Worm (Caenorhabditis elegans) whole organism, L4 larva: ENCODE data around the gene daf-42.
A peak's percentile ranks its signal among the peaks of the same experiment; 100 is the strongest.

Source experiments
- F10B5.3 ChIP-seq: sonication (generic microtip); optimal IDR thresholded peaks from 2 replicates; lab custom pipeline; 2016; ENCODE audit warnings: mild to moderate bottlenecking, missing genetic modification characterization, missing compliant biosample characterization
- F49E8.2 ChIP-seq: sonication (generic microtip); optimal IDR thresholded peaks from 2 replicates; lab custom pipeline; 2016; ENCODE audit warnings: missing compliant biosample characterization, mild to moderate bottlenecking, missing genetic modification characterization, borderline replicate concordance
- R02D3.7 ChIP-seq: fragments of 150-350 bp; sonication (generic microtip); optimal IDR thresholded peaks from 3 replicates; lab custom pipeline; 2014; ENCODE audit warnings: missing biosample characterization, missing genetic modification characterization
- Y105C5A.15 ChIP-seq: fragments of 200-800 bp; sonication (Bioruptor generic); IDR thresholded peaks from 2 replicates; pipeline ENCODE4 v1.3.6; 2022; ENCODE audit warnings: missing genetic modification characterization, missing compliant biosample characterization
- Y75B8A.6 ChIP-seq: fragments of 200-800 bp; sonication (Bioruptor generic); IDR thresholded peaks from 2 replicates; pipeline ENCODE4 v1.3.6; 2022; ENCODE audit warnings: missing genetic modification reagents, missing genetic modification characterization, missing compliant biosample characterization
- arid-1 ChIP-seq: fragments of 200-800 bp; sonication (Bioruptor generic); conservative IDR thresholded peaks from 2 replicates; pipeline ENCODE4 v1.3.6; 2022; ENCODE audit warnings: missing genetic modification reagents, missing genetic modification characterization, missing compliant biosample characterization
- attf-4 ChIP-seq: sonication (generic microtip); optimal IDR thresholded peaks from 3 replicates; lab custom pipeline; 2017; ENCODE audit warnings: missing biosample characterization, missing genetic modification characterization
- ceh-20 ChIP-seq: fragments of 200-800 bp; sonication (Bioruptor generic); IDR thresholded peaks from 2 replicates; pipeline ENCODE4 v1.3.6; 2022; ENCODE audit warnings: missing genetic modification reagents, missing genetic modification characterization, missing compliant biosample characterization
- ceh-82 ChIP-seq: sonication (generic microtip); optimal IDR thresholded peaks from 2 replicates; lab custom pipeline; 2017; ENCODE audit warnings: missing biosample characterization, missing genetic modification characterization
- ctbp-1 ChIP-seq: fragments of 200-800 bp; sonication (Bioruptor generic); IDR thresholded peaks from 2 replicates; pipeline ENCODE4 v1.3.6; 2022; ENCODE audit warnings: missing genetic modification reagents, missing genetic modification characterization, missing compliant biosample characterization
- daf-16 ChIP-seq, 3 experiments: sonication (generic microtip); optimal IDR thresholded peaks; 2 replicates each; lab custom pipeline; 2016 to 2017; ENCODE audit warnings: missing genetic modification characterization in 3 of 3, missing genetic modification reagents in 3 of 3, mild to moderate bottlenecking in 2 of 3, missing compliant biosample characterization in 2 of 3, missing biosample characterization in 1 of 3, moderate library complexity in 1 of 3
- daf-19 ChIP-seq: fragments of 200-800 bp; sonication (Bioruptor generic); conservative IDR thresholded peaks from 2 replicates; pipeline ENCODE4 v1.3.6; 2022; ENCODE audit warnings: missing genetic modification characterization, missing compliant biosample characterization
- dmd-6 ChIP-seq: fragments of 200-800 bp; sonication (Bioruptor generic); IDR thresholded peaks from 2 replicates; pipeline ENCODE4 v1.3.6; 2022; ENCODE audit warnings: missing genetic modification reagents, missing genetic modification characterization, missing compliant biosample characterization
- dmd-8 ChIP-seq: fragments of 200-800 bp; sonication (Bioruptor generic); IDR thresholded peaks from 2 replicates; pipeline ENCODE4 v1.3.6; 2022; ENCODE audit warnings: missing genetic modification characterization, missing compliant biosample characterization
- dmd-9 ChIP-seq: fragments of 200-800 bp; sonication (Bioruptor generic); IDR thresholded peaks from 2 replicates; pipeline ENCODE4 v1.3.6; 2022; ENCODE audit warnings: missing genetic modification reagents, missing genetic modification characterization, missing compliant biosample characterization
- dpl-1 ChIP-seq: fragments of 150-350 bp; optimal IDR thresholded peaks from 2 replicates; lab custom pipeline; 2014; ENCODE audit warnings: missing biosample characterization, missing genetic modification reagents, missing genetic modification characterization
- dve-1 ChIP-seq: sonication (generic microtip); optimal IDR thresholded peaks from 2 replicates; lab custom pipeline; 2017; ENCODE audit warnings: antibody characterized with exemption, mild to moderate bottlenecking, missing genetic modification characterization, missing compliant biosample characterization; ENCODE audit not compliant: insufficient read depth
- egl-43 ChIP-seq: fragments of 200-800 bp; sonication (Bioruptor generic); IDR thresholded peaks from 2 replicates; pipeline ENCODE4 v1.3.6; 2022; ENCODE audit warnings: missing genetic modification reagents, missing genetic modification characterization, missing compliant biosample characterization
- fos-1 ChIP-seq: fragments of 150-350 bp; optimal IDR thresholded peaks from 2 replicates; lab custom pipeline; 2014; ENCODE audit warnings: missing biosample characterization, missing genetic modification characterization
- hif-1 ChIP-seq, 2 experiments: sonication (generic microtip); optimal IDR thresholded peaks; 2 replicates each; lab custom pipeline; 2016 to 2017; ENCODE audit warnings: missing compliant biosample characterization in 2 of 2, missing genetic modification characterization in 2 of 2, missing genetic modification reagents in 2 of 2, missing genotype in 2 of 2, mild to moderate bottlenecking in 1 of 2
- hlh-11 ChIP-seq: fragments of 200-800 bp; sonication (Bioruptor generic); optimal IDR thresholded peaks from 2 replicates; lab custom pipeline; 2018; ENCODE audit warnings: mild to moderate bottlenecking, missing genetic modification characterization, missing compliant biosample characterization
- hlh-30 ChIP-seq: sonication (generic microtip); optimal IDR thresholded peaks from 2 replicates; lab custom pipeline; 2017; ENCODE audit warnings: antibody characterized with exemption, mild to moderate bottlenecking, missing genetic modification characterization, missing compliant biosample characterization; ENCODE audit not compliant: insufficient read depth
- lin-13 ChIP-seq: fragments of 150-350 bp; optimal IDR thresholded peaks from 2 replicates; lab custom pipeline; 2014; ENCODE audit warnings: missing biosample characterization, missing genetic modification reagents, missing genetic modification characterization
- lin-38 ChIP-seq: fragments of 200-800 bp; sonication (Bioruptor generic); IDR thresholded peaks from 2 replicates; pipeline ENCODE4 v1.3.6; 2022; ENCODE audit warnings: missing genetic modification reagents, missing genetic modification characterization, missing compliant biosample characterization
- lsy-2 ChIP-seq, 2 experiments: fragments of 150-350 bp in 1 of 2; sonication (generic microtip) in 1 of 2; optimal IDR thresholded peaks; 2 replicates each; lab custom pipeline; 2014 to 2017; ENCODE audit warnings: missing biosample characterization in 2 of 2, missing genetic modification characterization in 2 of 2
- madf-5 ChIP-seq, 2 experiments: fragments of 200-800 bp; sonication (Bioruptor generic); IDR thresholded peaks; 2 replicates each; pipeline ENCODE4 v1.3.6; 2022; ENCODE audit warnings: missing compliant biosample characterization in 2 of 2, missing genetic modification characterization in 2 of 2
- mdl-1 ChIP-seq, 2 experiments: fragments of 150-350 bp in 1 of 2; sonication (generic microtip) in 1 of 2; optimal IDR thresholded peaks; 2 replicates each; lab custom pipeline; 2014 to 2017; ENCODE audit warnings: missing biosample characterization in 2 of 2, missing genetic modification characterization in 2 of 2
- mep-1 ChIP-seq: fragments of 150-350 bp; sonication (generic microtip); optimal IDR thresholded peaks from 3 replicates; lab custom pipeline; 2014; ENCODE audit warnings: missing biosample characterization, missing genetic modification characterization
- mes-2 ChIP-seq: sonication (generic microtip); optimal IDR thresholded peaks from 2 replicates; lab custom pipeline; 2016; ENCODE audit warnings: missing genotype, mild to moderate bottlenecking, missing genetic modification characterization, missing compliant biosample characterization; ENCODE audit not compliant: poor library complexity, severe bottlenecking
- nhr-10 ChIP-seq: fragments of 150-350 bp; optimal IDR thresholded peaks from 2 replicates; lab custom pipeline; 2014; ENCODE audit warnings: missing biosample characterization, missing genetic modification characterization
- nhr-102 ChIP-seq: sonication (generic microtip); optimal IDR thresholded peaks from 2 replicates; lab custom pipeline; 2016; ENCODE audit warnings: mild to moderate bottlenecking, missing genetic modification characterization, moderate library complexity, missing compliant biosample characterization
- nhr-237 ChIP-seq: sonication (generic microtip); optimal IDR thresholded peaks from 2 replicates; lab custom pipeline; 2017; ENCODE audit warnings: missing biosample characterization, missing genetic modification characterization
- nhr-28 ChIP-seq: fragments of 150-350 bp; optimal IDR thresholded peaks from 2 replicates; lab custom pipeline; 2014; ENCODE audit warnings: missing biosample characterization, missing genetic modification characterization
- nhr-41 ChIP-seq: fragments of 200-800 bp; sonication (Bioruptor generic); IDR thresholded peaks from 2 replicates; pipeline ENCODE4 v1.3.6; 2022; ENCODE audit warnings: missing genetic modification reagents, missing genetic modification characterization, missing compliant biosample characterization
- nhr-42 ChIP-seq: fragments of 200-800 bp; sonication (Bioruptor generic); IDR thresholded peaks from 2 replicates; pipeline ENCODE4 v1.3.6; 2022; ENCODE audit warnings: missing genetic modification characterization, missing compliant biosample characterization
- nhr-6 ChIP-seq: fragments of 150-350 bp; optimal IDR thresholded peaks from 2 replicates; lab custom pipeline; 2014; ENCODE audit warnings: missing biosample characterization, missing genetic modification characterization
- nhr-76 ChIP-seq: fragments of 150-350 bp; optimal IDR thresholded peaks from 2 replicates; lab custom pipeline; 2014; ENCODE audit warnings: missing biosample characterization, missing genetic modification characterization
- nhr-77 ChIP-seq: fragments of 150-350 bp; optimal IDR thresholded peaks from 2 replicates; lab custom pipeline; 2014; ENCODE audit warnings: missing biosample characterization, missing genetic modification characterization
- pha-4 ChIP-seq, 2 experiments: fragments of 150-350 bp in 1 of 2; fragments of 200-800 bp in 1 of 2; sonication (Bioruptor generic) in 1 of 2; IDR thresholded peaks in 1 of 2; optimal IDR thresholded peaks in 1 of 2; 2 replicates each; pipeline versions ENCODE4 v1.3.6 to Lab custom; 2014 to 2022; ENCODE audit warnings: missing genetic modification characterization in 2 of 2, missing genetic modification reagents in 2 of 2, missing biosample characterization in 1 of 2, missing compliant biosample characterization in 1 of 2
- php-3 ChIP-seq: fragments of 200-800 bp; sonication (Bioruptor generic); IDR thresholded peaks from 2 replicates; pipeline ENCODE4 v1.3.6; 2022; ENCODE audit warnings: missing genetic modification reagents, missing genetic modification characterization, missing compliant biosample characterization
- pqm-1 ChIP-seq: sonication (generic microtip); optimal IDR thresholded peaks from 2 replicates; lab custom pipeline; 2017; ENCODE audit warnings: missing biosample characterization, missing genetic modification characterization
- ztf-7 ChIP-seq: fragments of 150-350 bp; optimal IDR thresholded peaks from 2 replicates; lab custom pipeline; 2014; ENCODE audit warnings: missing biosample characterization, missing genetic modification characterization

daf-42 gene

DNA sequence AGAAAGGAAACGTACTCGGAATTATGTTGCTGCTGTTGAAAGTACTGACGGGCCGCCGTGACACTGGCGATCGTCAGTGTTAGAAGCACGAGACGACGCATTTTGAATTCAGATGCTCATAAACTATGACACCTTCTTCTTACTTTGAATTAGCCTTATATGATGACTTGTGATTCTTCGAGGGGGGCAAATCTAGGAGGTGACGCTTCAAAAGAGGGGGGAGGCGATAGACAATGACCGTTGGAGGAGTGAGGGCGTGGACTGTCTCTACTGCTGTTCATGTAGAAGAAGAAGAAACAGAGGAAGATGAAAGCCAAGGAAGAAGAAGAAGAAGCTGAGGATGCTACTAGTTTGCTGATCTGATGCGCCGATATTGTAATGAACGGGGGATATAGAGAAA lies at the start of gene daf-42:
Gene daf-42 (minus strand): TSS at position 101 of the 400 bp plus-strand sequence.
- TF ChIP-seq attf-4 (tag; lab: Kevin White, UChicago) (no peak), nhr-77 (tag; lab: Kevin White, UChicago) (no peak), dve-1 (tag; lab: Kevin White, UChicago) (no peak), nhr-237 (tag; lab: Kevin White, UChicago) (no peak), Y75B8A.6 (GFP tag; lab: Robert Waterston, UW) (no peak), lin-38 (GFP tag; lab: Robert Waterston, UW) (no peak), mep-1 (no peak)

- TF ChIP-seq hlh-11 (tag; lab: Kevin White, UChicago) (peak; percentile 88), mdl-1 (tag; optimal IDR thresholded peaks at IDR 0.05; lab: Kevin White, UChicago) (peak in 1 of 2 experiments; percentile 13), nhr-28 (tag; lab: Kevin White, UChicago) (peak; percentile 78), fos-1 (tag; lab: Kevin White, UChicago) (peak; percentile 24), php-3 (peak; percentile 76), egl-43 (peak; percentile 20; the same call in 1 of the 2 replicates), nhr-41 (GFP tag; lab: Robert Waterston, UW) (no peak), dve-1 (tag; lab: Kevin White, UChicago) (peak; percentile 78), lin-38 (GFP tag; lab: Robert Waterston, UW) (no peak), Y105C5A.15 (GFP tag; lab: Robert Waterston, UW) (no peak), nhr-76 (no peak), pqm-1 (peak; percentile 88), hif-1 (tag; optimal IDR thresholded peaks at IDR 0.05; lab: Kevin White, UChicago) (peak in 1 of 2 experiments; percentile 42), dmd-9 (GFP tag; lab: Robert Waterston, UW) (no peak), hlh-30 (tag; lab: Kevin White, UChicago) (peak; percentile 54), daf-19 (GFP tag; lab: Robert Waterston, UW) (no peak), nhr-102 (peak; percentile 38), lin-13 (GFP tag; lab: Kevin White, UChicago) (peak; percentile 2), pha-4 (GFP tag; IDR thresholded peaks at IDR 0.05; lab: Robert Waterston, UW) (peak; percentile 24; the same call in 1 of the 2 replicates), pha-4 (tag; optimal IDR thresholded peaks at IDR 0.05; lab: Kevin White, UChicago) (no peak), nhr-77 (tag; lab: Kevin White, UChicago) (peak; percentile 61), dmd-6 (GFP tag; lab: Robert Waterston, UW) (peak; percentile 59), daf-16 (GFP tag; optimal IDR thresholded peaks at IDR 0.05; lab: Kevin White, UChicago) (no peak), daf-16 (tag; optimal IDR thresholded peaks at IDR 0.05; lab: Kevin White, UChicago) (peak; percentile 84)
Measured at ce11 chrIV:7393700-7394099, 47.0 kb upstream of the daf-42 start, which contains the start of gene pitr-1. Gene pitr-1, plus strand, starts transcription at chrIV:7394085.

- TF ChIP-seq mep-1 (peak; percentile 65), ceh-82 (tag; lab: Kevin White, UChicago) (no peak), F10B5.3 (tag; lab: Kevin White, UChicago) (no peak), nhr-6 (tag; lab: Kevin White, UChicago) (peak; percentile 34), hif-1 (tag; optimal IDR thresholded peaks at IDR 0.05; lab: Kevin White, UChicago) (peak in 1 of 2 experiments; percentile 58), pha-4 (GFP tag; IDR thresholded peaks at IDR 0.05; lab: Robert Waterston, UW) (no peak), pha-4 (tag; optimal IDR thresholded peaks at IDR 0.05; lab: Kevin White, UChicago) (peak; percentile 82), mes-2 (tag; lab: Kevin White, UChicago) (peak; percentile 31), dve-1 (tag; lab: Kevin White, UChicago) (peak; percentile 12), daf-19 (GFP tag; lab: Robert Waterston, UW) (no peak), nhr-42 (GFP tag; lab: Robert Waterston, UW) (no peak), dmd-6 (GFP tag; lab: Robert Waterston, UW) (peak; percentile 31), madf-5 (GFP tag; IDR thresholded peaks at IDR 0.05; lab: Robert Waterston, UW) (no peak), ceh-20 (peak; percentile 45; the same call in 1 of the 2 replicates), arid-1 (no peak), ctbp-1 (GFP tag; lab: Robert Waterston, UW) (peak; percentile 44; the same call in 1 of the 2 replicates), F49E8.2 (tag; lab: Kevin White, UChicago) (no peak), ztf-7 (tag; lab: Kevin White, UChicago) (no peak), R02D3.7 (tag; lab: Kevin White, UChicago) (no peak), nhr-10 (tag; lab: Kevin White, UChicago) (no peak), dmd-8 (GFP tag; lab: Robert Waterston, UW) (no peak), dpl-1 (GFP tag; lab: Kevin White, UChicago) (peak; percentile 5), lsy-2 (tag; optimal IDR thresholded peaks at IDR 0.05; lab: Kevin White, UChicago) (peak in 1 of 2 experiments; percentile 72)
Measured at ce11 chrIV:7391534-7392343, 45.1 kb upstream of the daf-42 start.
